Worm (Caenorhabditis elegans) whole organism, mixed stage, embryonic: ENCODE results near the gene cogc-2.
A peak's percentile ranks its signal among the peaks of the same experiment; 100 is the strongest.

Source experiments
- M03D4.4 ChIP-seq: sonication (generic microtip); optimal IDR thresholded peaks from 2 replicates; lab custom pipeline; 2017; ENCODE audit warnings: mild to moderate bottlenecking, missing genetic modification characterization, missing compliant biosample characterization
- bed-3 ChIP-seq: fragments of 200-800 bp; sonication (Bioruptor generic); optimal IDR thresholded peaks from 3 replicates; lab custom pipeline; 2018; ENCODE audit warnings: mild to moderate bottlenecking, missing genetic modification characterization, moderate library complexity, missing compliant biosample characterization
- blmp-1 ChIP-seq: fragments of 150-350 bp; optimal IDR thresholded peaks from 2 replicates; lab custom pipeline; 2014; ENCODE audit warnings: missing biosample characterization, missing genetic modification characterization
- ceh-39 ChIP-seq: fragments of 150-350 bp; optimal IDR thresholded peaks from 2 replicates; lab custom pipeline; 2014; ENCODE audit warnings: missing biosample characterization, missing genetic modification characterization
- ceh-43 ChIP-seq: fragments of 200-800 bp; sonication (Bioruptor generic); optimal IDR thresholded peaks from 2 replicates; lab custom pipeline; 2018; ENCODE audit warnings: mild to moderate bottlenecking, missing genetic modification characterization, moderate library complexity, missing compliant biosample characterization
- ceh-83 ChIP-seq: fragments of 200-800 bp; sonication (Bioruptor generic); optimal IDR thresholded peaks from 2 replicates; lab custom pipeline; 2018; ENCODE audit warnings: mild to moderate bottlenecking, missing genetic modification characterization, missing compliant biosample characterization
- ces-1 ChIP-seq: fragments of 150-350 bp; optimal IDR thresholded peaks from 2 replicates; lab custom pipeline; 2014; ENCODE audit warnings: missing biosample characterization, missing genetic modification reagents, missing genetic modification characterization
- cnd-1 ChIP-seq: fragments of 200-800 bp; sonication (Bioruptor generic); optimal IDR thresholded peaks from 2 replicates; lab custom pipeline; 2018; ENCODE audit warnings: mild to moderate bottlenecking, missing genetic modification characterization, missing compliant biosample characterization
- drap-1 ChIP-seq: fragments of 200-800 bp; sonication (Bioruptor generic); optimal IDR thresholded peaks from 3 replicates; lab custom pipeline; 2018; ENCODE audit warnings: mild to moderate bottlenecking, missing genetic modification characterization, missing compliant biosample characterization
- elt-1 ChIP-seq: sonication (generic microtip); optimal IDR thresholded peaks from 2 replicates; lab custom pipeline; 2017; ENCODE audit warnings: missing genetic modification characterization, mild to moderate bottlenecking, missing compliant biosample characterization, antibody characterized with exemption, moderate library complexity, borderline replicate concordance; ENCODE audit not compliant: insufficient read depth
- elt-3 ChIP-seq: fragments of 150-350 bp; optimal IDR thresholded peaks from 2 replicates; lab custom pipeline; 2014; ENCODE audit warnings: missing biosample characterization, missing genetic modification characterization
- flh-1 ChIP-seq: fragments of 200-800 bp; sonication (Bioruptor generic); optimal IDR thresholded peaks from 2 replicates; lab custom pipeline; 2018; ENCODE audit warnings: mild to moderate bottlenecking, missing genetic modification characterization, moderate library complexity, missing compliant biosample characterization
- ham-2 ChIP-seq: fragments of 200-800 bp; sonication (Bioruptor generic); optimal IDR thresholded peaks from 2 replicates; lab custom pipeline; 2018; ENCODE audit warnings: mild to moderate bottlenecking, missing genetic modification characterization, missing compliant biosample characterization
- hlh-1 ChIP-seq: fragments of 150-350 bp; optimal IDR thresholded peaks from 2 replicates; lab custom pipeline; 2014; ENCODE audit warnings: missing biosample characterization, missing genetic modification reagents, missing genetic modification characterization
- lin-13 ChIP-seq: fragments of 150-350 bp; optimal IDR thresholded peaks from 2 replicates; lab custom pipeline; 2014; ENCODE audit warnings: missing biosample characterization, missing genetic modification characterization
- lin-32 ChIP-seq: fragments of 200-800 bp; sonication (Bioruptor generic); optimal IDR thresholded peaks from 2 replicates; lab custom pipeline; 2018; ENCODE audit warnings: mild to moderate bottlenecking, missing genetic modification characterization, missing compliant biosample characterization
- lsy-2 ChIP-seq: fragments of 150-350 bp; optimal IDR thresholded peaks from 2 replicates; lab custom pipeline; 2014; ENCODE audit warnings: missing biosample characterization, missing genetic modification characterization
- mab-5 ChIP-seq: fragments of 150-350 bp; optimal IDR thresholded peaks from 2 replicates; lab custom pipeline; 2014; ENCODE audit warnings: missing biosample characterization, missing genetic modification characterization
- mep-1 ChIP-seq: fragments of 150-350 bp; optimal IDR thresholded peaks from 2 replicates; lab custom pipeline; 2017; ENCODE audit warnings: missing biosample characterization, missing genetic modification reagents, missing genetic modification characterization, inconsistent platforms
- mls-2 ChIP-seq: sonication (generic microtip); optimal IDR thresholded peaks from 2 replicates; lab custom pipeline; 2016; ENCODE audit warnings: mild to moderate bottlenecking, missing genetic modification characterization, moderate library complexity, missing compliant biosample characterization
- nhr-12 ChIP-seq: fragments of 150-350 bp; optimal IDR thresholded peaks from 2 replicates; lab custom pipeline; 2014; ENCODE audit warnings: missing biosample characterization, missing genetic modification characterization
- nhr-2 ChIP-seq: fragments of 150-350 bp; optimal IDR thresholded peaks from 2 replicates; lab custom pipeline; 2014; ENCODE audit warnings: missing biosample characterization, missing genetic modification characterization
- nhr-237 ChIP-seq: fragments of 150-350 bp; optimal IDR thresholded peaks from 2 replicates; lab custom pipeline; 2014; ENCODE audit warnings: missing biosample characterization, missing genetic modification characterization
- nhr-28 ChIP-seq: fragments of 150-350 bp; optimal IDR thresholded peaks from 2 replicates; lab custom pipeline; 2014; ENCODE audit warnings: missing biosample characterization, missing genetic modification characterization
- nhr-76 ChIP-seq: sonication (generic microtip); optimal IDR thresholded peaks from 2 replicates; lab custom pipeline; 2017; ENCODE audit warnings: missing biosample characterization, missing genetic modification characterization
- pha-4 ChIP-seq: fragments of 150-350 bp; optimal IDR thresholded peaks from 2 replicates; lab custom pipeline; 2018; ENCODE audit warnings: missing biosample characterization, missing genetic modification reagents, missing genetic modification characterization
- sem-2 ChIP-seq: fragments of 200-800 bp; sonication (Bioruptor generic); optimal IDR thresholded peaks from 2 replicates; lab custom pipeline; 2018; ENCODE audit warnings: mild to moderate bottlenecking, missing genetic modification characterization, missing compliant biosample characterization
- snpc-4 ChIP-seq: fragments of 150-350 bp; optimal IDR thresholded peaks from 2 replicates; lab custom pipeline; 2014; ENCODE audit warnings: missing biosample characterization, missing genetic modification characterization
- sptf-1 ChIP-seq: sonication (generic microtip); optimal IDR thresholded peaks from 2 replicates; lab custom pipeline; 2017; ENCODE audit warnings: mild to moderate bottlenecking, missing genetic modification characterization, moderate library complexity, missing compliant biosample characterization
- tbx-8 ChIP-seq: fragments of 200-800 bp; sonication (Bioruptor generic); optimal IDR thresholded peaks from 2 replicates; lab custom pipeline; 2018; ENCODE audit warnings: mild to moderate bottlenecking, missing genetic modification characterization, moderate library complexity, missing compliant biosample characterization
- unc-120 ChIP-seq: sonication (generic microtip); optimal IDR thresholded peaks from 2 replicates; lab custom pipeline; 2017; ENCODE audit warnings: missing genetic modification characterization, missing compliant biosample characterization; ENCODE audit not compliant: poor library complexity, severe bottlenecking
- unc-39 ChIP-seq: fragments of 150-350 bp; optimal IDR thresholded peaks from 2 replicates; lab custom pipeline; 2014; ENCODE audit warnings: missing biosample characterization, missing genetic modification characterization
- unc-62 ChIP-seq: fragments of 150-350 bp; optimal IDR thresholded peaks from 2 replicates; lab custom pipeline; 2014; ENCODE audit warnings: missing biosample characterization, missing genetic modification reagents, missing genetic modification characterization
- zip-8 ChIP-seq: fragments of 150-350 bp; optimal IDR thresholded peaks from 2 replicates; lab custom pipeline; 2014; ENCODE audit warnings: missing biosample characterization, missing genetic modification characterization
- ztf-11 ChIP-seq: fragments of 150-350 bp; optimal IDR thresholded peaks from 2 replicates; lab custom pipeline; 2014; ENCODE audit warnings: missing biosample characterization, missing genetic modification characterization

The cogc-2 gene

DNA sequence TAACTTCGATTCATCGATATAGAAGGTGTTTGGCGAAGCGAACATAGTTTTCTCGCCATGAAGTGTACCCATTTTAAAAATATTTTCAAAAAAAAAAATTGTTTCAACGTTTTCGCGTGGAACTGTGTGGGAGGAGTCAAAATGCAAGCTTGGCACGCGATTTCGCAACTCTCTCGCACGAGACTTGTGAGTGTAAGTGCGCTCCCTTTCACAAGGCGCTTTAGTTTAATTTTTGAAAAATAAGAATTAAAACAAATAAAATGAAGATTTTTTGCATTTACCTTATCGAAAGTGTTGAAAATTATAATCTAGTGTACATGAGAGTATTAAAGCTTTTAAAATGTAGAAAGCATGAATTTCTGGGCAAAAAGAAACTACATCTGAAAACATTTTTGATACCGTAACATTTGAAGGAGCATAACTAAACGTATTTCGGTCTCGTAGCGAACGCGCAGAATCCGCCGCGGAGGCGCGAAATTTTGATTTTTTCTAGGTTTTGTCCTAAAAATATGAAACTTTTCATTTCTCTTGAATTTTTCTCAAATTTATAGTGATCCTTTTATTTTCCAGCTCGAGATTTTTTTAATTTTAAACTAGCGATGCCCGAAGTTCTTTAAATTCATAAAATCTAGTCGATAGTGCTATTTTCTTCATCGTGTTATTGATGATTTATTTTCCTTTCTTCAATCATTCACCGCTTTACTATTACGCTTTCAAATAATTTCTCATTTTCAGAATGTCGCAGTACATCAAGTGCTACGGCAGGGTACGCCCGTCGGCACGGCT is at the start of gene cogc-2, which contains the start of gene klp-18:
Gene cogc-2 (minus strand): TSS at position 105 of the 786 bp plus-strand sequence.
Gene klp-18 (plus strand): TSS at position 736 of the 786 bp plus-strand sequence.
- TF ChIP-seq cnd-1 (peak; percentile 5), ztf-11 (peak; percentile 65), ces-1 (GFP tag; lab: Kevin White, UChicago) (peak; percentile 67), snpc-4 (tag; lab: Kevin White, UChicago) (no peak), ham-2 (GFP tag; lab: Kevin White, UChicago) (peak; percentile 7), tbx-8 (GFP tag; lab: Kevin White, UChicago) (no peak), bed-3 (GFP tag; lab: Kevin White, UChicago) (peak; percentile 78), unc-120 (tag; lab: Kevin White, UChicago) (peak; percentile 46), lin-32 (GFP tag; lab: Kevin White, UChicago) (peak; percentile 19), blmp-1 (tag; lab: Kevin White, UChicago) (peak; percentile 60), nhr-12 (tag; lab: Kevin White, UChicago) (no peak), flh-1 (no peak), ceh-83 (GFP tag; lab: Kevin White, UChicago) (no peak), hlh-1 (tag; lab: Kevin White, UChicago) (peak; percentile 73), nhr-2 (tag; lab: Kevin White, UChicago) (peak; percentile 43), unc-62 (no peak), lin-13 (tag; lab: Kevin White, UChicago) (peak; percentile 49), elt-1 (tag; lab: Kevin White, UChicago) (peak; percentile 45), nhr-76 (tag; lab: Kevin White, UChicago) (peak; percentile 57), drap-1 (GFP tag; lab: Kevin White, UChicago) (peak; percentile 75), M03D4.4 (tag; lab: Kevin White, UChicago) (peak; percentile 69), ceh-43 (GFP tag; lab: Kevin White, UChicago) (peak; percentile 61), mab-5 (tag; lab: Kevin White, UChicago) (peak; percentile 60), mls-2 (tag; lab: Kevin White, UChicago) (peak; percentile 75), mep-1 (peak; percentile 97), zip-8 (tag; lab: Kevin White, UChicago) (no peak), sptf-1 (peak; percentile 86), ceh-39 (tag; lab: Kevin White, UChicago) (peak; percentile 24), unc-39 (tag; lab: Kevin White, UChicago) (peak; percentile 24), pha-4 (peak; percentile 44), nhr-237 (tag; lab: Kevin White, UChicago) (peak; percentile 84), lsy-2 (tag; lab: Kevin White, UChicago) (peak; percentile 75), nhr-28 (tag; lab: Kevin White, UChicago) (no peak), elt-3 (tag; lab: Kevin White, UChicago) (no peak), sem-2 (GFP tag; lab: Kevin White, UChicago) (peak; percentile 21)
- TF ChIP-seq, all 35 proteins: peak for 26

DNA sequence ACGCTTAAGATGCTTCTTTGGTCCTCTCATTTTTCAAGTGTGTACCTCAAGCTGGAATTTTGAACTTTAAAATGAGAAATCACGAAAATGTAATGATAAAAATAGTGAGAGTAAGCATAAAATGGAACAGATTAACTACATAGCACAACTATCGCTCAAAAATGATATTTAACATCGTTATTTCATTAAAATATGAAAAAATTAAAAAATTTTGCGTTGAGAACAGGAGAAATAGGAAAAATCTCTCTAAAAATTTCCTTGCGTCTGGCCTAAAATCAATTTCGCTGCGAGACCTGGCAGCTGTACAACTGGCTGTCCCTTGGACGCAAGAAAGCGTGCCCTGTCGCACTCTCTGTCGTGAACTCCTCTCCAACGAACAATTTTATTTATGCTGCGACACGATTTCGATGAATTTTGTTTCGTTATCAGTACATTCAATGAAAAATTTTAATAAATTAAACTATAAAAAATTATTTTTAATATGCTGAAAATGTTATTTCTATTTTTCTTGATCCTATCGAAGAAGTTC is 45.3 kb upstream of the cogc-2 start, which contains the start of gene rps-4:
Gene rps-4 (minus strand): TSS at position 51 of the 529 bp plus-strand sequence.
- TF ChIP-seq drap-1 (GFP tag; lab: Kevin White, UChicago) = peak; percentile 17
- TF ChIP-seq ces-1 (GFP tag; lab: Kevin White, UChicago) = peak; percentile 59
- no peak for TF ChIP-seq elt-1 (tag; lab: Kevin White, UChicago)
- TF ChIP-seq M03D4.4 (tag; lab: Kevin White, UChicago) = peak; percentile 8
- TF ChIP-seq nhr-2 (tag; lab: Kevin White, UChicago) = no peak
- TF ChIP-seq hlh-1 (tag; lab: Kevin White, UChicago) = peak; percentile 82
- TF ChIP-seq ceh-43 (GFP tag; lab: Kevin White, UChicago) = no peak
- TF ChIP-seq nhr-237 (tag; lab: Kevin White, UChicago) = peak; percentile 90
- peak; percentile 39 for TF ChIP-seq ham-2 (GFP tag; lab: Kevin White, UChicago)
- TF ChIP-seq zip-8 (tag; lab: Kevin White, UChicago) = no peak
- no peak for TF ChIP-seq mab-5 (tag; lab: Kevin White, UChicago)
- TF ChIP-seq sptf-1 = peak; percentile 76
- TF ChIP-seq lsy-2 (tag; lab: Kevin White, UChicago) = peak; percentile 86
- TF ChIP-seq ceh-39 (tag; lab: Kevin White, UChicago) = peak; percentile 64
- TF ChIP-seq sem-2 (GFP tag; lab: Kevin White, UChicago) = no peak
- TF ChIP-seq ceh-83 (GFP tag; lab: Kevin White, UChicago) = peak; percentile 36
- TF ChIP-seq nhr-76 (tag; lab: Kevin White, UChicago) = no peak
- no peak for TF ChIP-seq flh-1
- peak; percentile 58 for TF ChIP-seq pha-4
- peak; percentile 26 for TF ChIP-seq elt-3 (tag; lab: Kevin White, UChicago)
- TF ChIP-seq mep-1 = peak; percentile 94
- peak; percentile 69 for TF ChIP-seq cnd-1
- TF ChIP-seq unc-120 (tag; lab: Kevin White, UChicago) = peak; percentile 27
- no peak for TF ChIP-seq nhr-28 (tag; lab: Kevin White, UChicago)
- no peak for TF ChIP-seq blmp-1 (tag; lab: Kevin White, UChicago)
- TF ChIP-seq bed-3 (GFP tag; lab: Kevin White, UChicago) = no peak
- TF ChIP-seq lin-32 (GFP tag; lab: Kevin White, UChicago) = no peak
- TF ChIP-seq mls-2 (tag; lab: Kevin White, UChicago) = no peak
- peak; percentile 57 for TF ChIP-seq unc-62
- no peak for TF ChIP-seq tbx-8 (GFP tag; lab: Kevin White, UChicago)
- no peak for TF ChIP-seq nhr-12 (tag; lab: Kevin White, UChicago)
- no peak for TF ChIP-seq snpc-4 (tag; lab: Kevin White, UChicago)
- no peak for TF ChIP-seq ztf-11
- TF ChIP-seq lin-13 (tag; lab: Kevin White, UChicago) = peak; percentile 71
- TF ChIP-seq unc-39 (tag; lab: Kevin White, UChicago) = no peak
- TF ChIP-seq, all 35 proteins: peak for 17
